Worm (Caenorhabditis elegans) whole organism, mixed stage, embryonic: Measurements from ENCODE around the gene srx-33.

Experiments used
- bed-3 ChIP-seq: fragments of 200-800 bp; sonication (Bioruptor generic); optimal IDR thresholded peaks from 3 replicates; lab custom pipeline; 2018; ENCODE audit warnings: mild to moderate bottlenecking, missing genetic modification characterization, moderate library complexity, missing compliant biosample characterization
- blmp-1 ChIP-seq: fragments of 150-350 bp; optimal IDR thresholded peaks from 2 replicates; lab custom pipeline; 2014; ENCODE audit warnings: missing biosample characterization, missing genetic modification characterization
- ceh-39 ChIP-seq: fragments of 150-350 bp; optimal IDR thresholded peaks from 2 replicates; lab custom pipeline; 2014; ENCODE audit warnings: missing biosample characterization, missing genetic modification characterization
- ceh-43 ChIP-seq: fragments of 200-800 bp; sonication (Bioruptor generic); optimal IDR thresholded peaks from 2 replicates; lab custom pipeline; 2018; ENCODE audit warnings: mild to moderate bottlenecking, missing genetic modification characterization, moderate library complexity, missing compliant biosample characterization
- ceh-83 ChIP-seq: fragments of 200-800 bp; sonication (Bioruptor generic); optimal IDR thresholded peaks from 2 replicates; lab custom pipeline; 2018; ENCODE audit warnings: mild to moderate bottlenecking, missing genetic modification characterization, missing compliant biosample characterization
- cnd-1 ChIP-seq: fragments of 200-800 bp; sonication (Bioruptor generic); optimal IDR thresholded peaks from 2 replicates; lab custom pipeline; 2018; ENCODE audit warnings: mild to moderate bottlenecking, missing genetic modification characterization, missing compliant biosample characterization
- drap-1 ChIP-seq: fragments of 200-800 bp; sonication (Bioruptor generic); optimal IDR thresholded peaks from 3 replicates; lab custom pipeline; 2018; ENCODE audit warnings: mild to moderate bottlenecking, missing genetic modification characterization, missing compliant biosample characterization
- elt-1 ChIP-seq: sonication (generic microtip); optimal IDR thresholded peaks from 2 replicates; lab custom pipeline; 2017; ENCODE audit warnings: missing genetic modification characterization, mild to moderate bottlenecking, missing compliant biosample characterization, antibody characterized with exemption, moderate library complexity, borderline replicate concordance; ENCODE audit not compliant: insufficient read depth
- flh-1 ChIP-seq: fragments of 200-800 bp; sonication (Bioruptor generic); optimal IDR thresholded peaks from 2 replicates; lab custom pipeline; 2018; ENCODE audit warnings: mild to moderate bottlenecking, missing genetic modification characterization, moderate library complexity, missing compliant biosample characterization
- ham-2 ChIP-seq: fragments of 200-800 bp; sonication (Bioruptor generic); optimal IDR thresholded peaks from 2 replicates; lab custom pipeline; 2018; ENCODE audit warnings: mild to moderate bottlenecking, missing genetic modification characterization, missing compliant biosample characterization
- lin-13 ChIP-seq: fragments of 150-350 bp; optimal IDR thresholded peaks from 2 replicates; lab custom pipeline; 2014; ENCODE audit warnings: missing biosample characterization, missing genetic modification characterization
- lin-32 ChIP-seq: fragments of 200-800 bp; sonication (Bioruptor generic); optimal IDR thresholded peaks from 2 replicates; lab custom pipeline; 2018; ENCODE audit warnings: mild to moderate bottlenecking, missing genetic modification characterization, missing compliant biosample characterization
- lsy-2 ChIP-seq: fragments of 150-350 bp; optimal IDR thresholded peaks from 2 replicates; lab custom pipeline; 2014; ENCODE audit warnings: missing biosample characterization, missing genetic modification characterization
- mab-5 ChIP-seq: fragments of 150-350 bp; optimal IDR thresholded peaks from 2 replicates; lab custom pipeline; 2014; ENCODE audit warnings: missing biosample characterization, missing genetic modification characterization
- mep-1 ChIP-seq: fragments of 150-350 bp; optimal IDR thresholded peaks from 2 replicates; lab custom pipeline; 2017; ENCODE audit warnings: missing biosample characterization, missing genetic modification reagents, missing genetic modification characterization, inconsistent platforms
- mls-2 ChIP-seq: sonication (generic microtip); optimal IDR thresholded peaks from 2 replicates; lab custom pipeline; 2016; ENCODE audit warnings: mild to moderate bottlenecking, missing genetic modification characterization, moderate library complexity, missing compliant biosample characterization
- nhr-12 ChIP-seq: fragments of 150-350 bp; optimal IDR thresholded peaks from 2 replicates; lab custom pipeline; 2014; ENCODE audit warnings: missing biosample characterization, missing genetic modification characterization
- nhr-2 ChIP-seq: fragments of 150-350 bp; optimal IDR thresholded peaks from 2 replicates; lab custom pipeline; 2014; ENCODE audit warnings: missing biosample characterization, missing genetic modification characterization
- nhr-237 ChIP-seq: fragments of 150-350 bp; optimal IDR thresholded peaks from 2 replicates; lab custom pipeline; 2014; ENCODE audit warnings: missing biosample characterization, missing genetic modification characterization
- nhr-28 ChIP-seq: fragments of 150-350 bp; optimal IDR thresholded peaks from 2 replicates; lab custom pipeline; 2014; ENCODE audit warnings: missing biosample characterization, missing genetic modification characterization
- nhr-76 ChIP-seq: sonication (generic microtip); optimal IDR thresholded peaks from 2 replicates; lab custom pipeline; 2017; ENCODE audit warnings: missing biosample characterization, missing genetic modification characterization
- pha-4 ChIP-seq: fragments of 150-350 bp; optimal IDR thresholded peaks from 2 replicates; lab custom pipeline; 2018; ENCODE audit warnings: missing biosample characterization, missing genetic modification reagents, missing genetic modification characterization
- sem-2 ChIP-seq: fragments of 200-800 bp; sonication (Bioruptor generic); optimal IDR thresholded peaks from 2 replicates; lab custom pipeline; 2018; ENCODE audit warnings: mild to moderate bottlenecking, missing genetic modification characterization, missing compliant biosample characterization
- snpc-4 ChIP-seq: fragments of 150-350 bp; optimal IDR thresholded peaks from 2 replicates; lab custom pipeline; 2014; ENCODE audit warnings: missing biosample characterization, missing genetic modification characterization
- sptf-1 ChIP-seq: sonication (generic microtip); optimal IDR thresholded peaks from 2 replicates; lab custom pipeline; 2017; ENCODE audit warnings: mild to moderate bottlenecking, missing genetic modification characterization, moderate library complexity, missing compliant biosample characterization
- tbx-8 ChIP-seq: fragments of 200-800 bp; sonication (Bioruptor generic); optimal IDR thresholded peaks from 2 replicates; lab custom pipeline; 2018; ENCODE audit warnings: mild to moderate bottlenecking, missing genetic modification characterization, moderate library complexity, missing compliant biosample characterization
- unc-120 ChIP-seq: sonication (generic microtip); optimal IDR thresholded peaks from 2 replicates; lab custom pipeline; 2017; ENCODE audit warnings: missing genetic modification characterization, missing compliant biosample characterization; ENCODE audit not compliant: poor library complexity, severe bottlenecking
- unc-39 ChIP-seq: fragments of 150-350 bp; optimal IDR thresholded peaks from 2 replicates; lab custom pipeline; 2014; ENCODE audit warnings: missing biosample characterization, missing genetic modification characterization
- unc-62 ChIP-seq: fragments of 150-350 bp; optimal IDR thresholded peaks from 2 replicates; lab custom pipeline; 2014; ENCODE audit warnings: missing biosample characterization, missing genetic modification reagents, missing genetic modification characterization
- ztf-11 ChIP-seq: fragments of 150-350 bp; optimal IDR thresholded peaks from 2 replicates; lab custom pipeline; 2014; ENCODE audit warnings: missing biosample characterization, missing genetic modification characterization

srx-33 gene

DNA sequence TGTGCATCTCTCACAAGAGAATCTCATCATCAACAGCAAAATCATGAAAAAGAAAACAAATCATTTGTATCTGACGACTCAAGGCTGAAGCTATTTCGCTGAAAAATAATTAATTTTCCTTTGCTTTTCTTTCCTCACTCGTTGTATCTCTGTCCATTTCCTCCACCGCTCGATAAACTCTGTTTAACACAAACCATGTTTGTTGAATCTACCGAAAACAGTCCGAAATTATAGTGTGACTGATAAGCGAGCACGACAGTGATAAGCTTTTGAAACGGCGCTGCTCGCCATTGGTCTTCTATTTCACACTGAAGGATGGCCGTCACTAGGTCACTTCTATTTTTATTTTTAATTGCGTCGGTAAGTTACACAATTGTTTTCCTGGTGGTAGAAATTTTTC, 43.0 kb downstream of the srx-33 start, which contains the start of gene npa-1:
Gene npa-1, plus strand, starts transcription at position 142 of the 400 bp plus-strand sequence.
- TF ChIP-seq blmp-1 (no peak), mep-1 (tag; lab: Kevin White, UChicago) (no peak), unc-39 (no peak), unc-120 (tag; lab: Kevin White, UChicago) (no peak), ham-2 (GFP tag; lab: Kevin White, UChicago) (no peak), drap-1 (GFP tag; lab: Kevin White, UChicago) (no peak), nhr-237 (tag; lab: Kevin White, UChicago) (no peak), mls-2 (tag; lab: Kevin White, UChicago) (no peak), cnd-1 (tag; lab: Kevin White, UChicago) (no peak), flh-1 (GFP tag; lab: Kevin White, UChicago) (no peak), ceh-39 (tag; lab: Kevin White, UChicago) (no peak), bed-3 (GFP tag; lab: Kevin White, UChicago) (no peak), sptf-1 (no peak), nhr-28 (no peak), lsy-2 (tag; lab: Kevin White, UChicago) (no peak)

DNA sequence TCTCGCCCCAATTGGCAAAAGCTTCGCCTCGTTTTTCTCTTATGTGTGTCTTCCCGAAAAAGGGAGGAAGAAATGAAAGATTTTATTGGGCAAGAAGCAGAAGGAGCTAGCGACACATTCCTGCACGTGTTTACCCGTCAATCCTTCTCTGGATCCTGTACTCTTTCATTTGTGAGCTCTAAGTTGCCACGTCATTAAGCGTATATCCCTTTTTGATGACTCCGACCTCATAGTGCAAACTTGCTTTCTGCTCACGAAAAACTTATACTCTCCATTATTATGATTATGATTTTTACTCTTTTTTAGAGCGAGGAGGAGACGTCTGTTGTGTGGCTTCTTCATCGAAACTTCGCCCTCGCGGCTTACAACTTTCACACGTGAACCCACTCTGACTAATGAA, 46.4 kb downstream of the srx-33 start, which contains the start of gene F27B10.1:
Gene F27B10.1, plus strand, starts transcription at position 301 of the 400 bp plus-strand sequence.
- no peak for TF ChIP-seq mep-1 (tag; lab: Kevin White, UChicago)
- no peak for TF ChIP-seq nhr-12 (tag; lab: Kevin White, UChicago)
- TF ChIP-seq nhr-2 (tag; lab: Kevin White, UChicago) = no peak
- no peak for TF ChIP-seq lin-32 (GFP tag; lab: Kevin White, UChicago)
- no peak for TF ChIP-seq snpc-4
- TF ChIP-seq elt-1 (tag; lab: Kevin White, UChicago) = no peak
- TF ChIP-seq bed-3 (GFP tag; lab: Kevin White, UChicago) = no peak
- TF ChIP-seq tbx-8 = no peak
- no peak for TF ChIP-seq unc-39
- no peak for TF ChIP-seq ceh-39 (tag; lab: Kevin White, UChicago)
- TF ChIP-seq nhr-28 = no peak
- no peak for TF ChIP-seq lsy-2 (tag; lab: Kevin White, UChicago)
- no peak for TF ChIP-seq mab-5 (tag; lab: Kevin White, UChicago)
- TF ChIP-seq nhr-76 (tag; lab: Kevin White, UChicago) = no peak
- no peak for TF ChIP-seq lin-13 (tag; lab: Kevin White, UChicago)
- TF ChIP-seq sem-2 (GFP tag; lab: Kevin White, UChicago) = no peak
- TF ChIP-seq, all 35 proteins: peak for 0

DNA sequence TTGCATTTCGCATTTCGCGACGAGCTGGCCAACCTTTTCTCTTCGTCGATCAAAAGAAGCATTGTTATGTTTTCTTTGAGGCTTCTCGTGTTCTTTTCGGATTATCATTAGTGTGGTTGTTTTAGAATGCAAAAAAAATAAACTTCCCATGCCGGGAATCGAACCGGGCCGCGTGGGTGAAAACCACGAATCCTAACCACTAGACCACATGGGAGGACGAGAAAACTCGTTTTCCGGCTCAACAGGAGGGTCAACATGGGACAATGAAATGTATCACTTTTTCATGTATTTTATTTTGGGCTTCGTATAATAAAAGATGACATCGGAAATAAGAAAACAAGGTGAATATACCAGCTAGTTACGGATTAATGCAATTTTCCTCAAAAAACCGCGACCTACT, 49.1 kb downstream of the srx-33 start:
- TF ChIP-seq ceh-83 (GFP tag; lab: Kevin White, UChicago) (no peak), unc-120 (tag; lab: Kevin White, UChicago) (no peak), snpc-4 (no peak), lin-13 (tag; lab: Kevin White, UChicago) (no peak), unc-39 (no peak), unc-62 (GFP tag; lab: Kevin White, UChicago) (no peak), pha-4 (tag; lab: Kevin White, UChicago) (no peak), blmp-1 (no peak), lsy-2 (tag; lab: Kevin White, UChicago) (no peak), drap-1 (GFP tag; lab: Kevin White, UChicago) (no peak), ceh-43 (GFP tag; lab: Kevin White, UChicago) (no peak), ztf-11 (no peak)

DNA sequence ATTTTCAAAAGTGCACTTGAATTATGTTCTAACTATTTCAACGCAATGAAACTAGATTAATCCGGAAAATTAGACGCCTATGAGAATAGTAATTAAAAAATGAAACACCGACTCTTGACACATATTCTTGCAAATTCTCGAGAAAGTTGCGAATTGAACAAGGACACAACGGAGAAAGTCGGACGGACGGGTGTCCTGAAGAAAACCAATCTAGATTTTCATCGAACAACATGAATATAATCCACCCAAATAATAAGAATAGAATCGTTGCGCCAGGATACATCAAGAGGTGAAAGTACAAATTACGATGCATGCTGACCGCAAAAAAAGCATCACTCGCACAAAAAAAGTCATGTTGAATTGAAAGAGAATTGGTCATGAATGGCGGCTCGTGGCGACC, 49.8 kb downstream of the srx-33 start:
- TF ChIP-seq tbx-8 (no peak), sptf-1 (no peak), ztf-11 (no peak), elt-1 (tag; lab: Kevin White, UChicago) (no peak), bed-3 (GFP tag; lab: Kevin White, UChicago) (no peak), ceh-39 (tag; lab: Kevin White, UChicago) (no peak)
